Fruit fly (Drosophila melanogaster) whole organism, embryonic: ENCODE measurements around the gene witty.

Experiments
- Awh ChIP-seq: fragments of 200-800 bp; sonication (Bioruptor generic); IDR thresholded peaks from 2 replicates; pipeline ENCODE4, ENCODE4 v1.3.6; 2022; ENCODE audit warnings: missing biosample characterization, missing genetic modification characterization
- CG10147 ChIP-seq: fragments of 200-800 bp; sonication (Bioruptor generic); optimal IDR thresholded peaks from 2 replicates; lab custom pipeline; 2019; ENCODE audit warnings: missing biosample characterization, mild to moderate bottlenecking, missing genetic modification characterization, moderate library complexity
- CG11398 ChIP-seq: fragments of 200-800 bp; sonication (Bioruptor generic); optimal IDR thresholded peaks from 2 replicates; lab custom pipeline; 2016; ENCODE audit warnings: missing biosample characterization, missing genetic modification characterization
- CG11504 ChIP-seq: fragments of 200-800 bp; sonication (Bioruptor generic); optimal IDR thresholded peaks from 3 replicates; lab custom pipeline; 2019; ENCODE audit warnings: missing biosample characterization, mild to moderate bottlenecking, missing genetic modification characterization, moderate library complexity
- CG12155 ChIP-seq: fragments of 200-800 bp; sonication (Bioruptor generic); optimal IDR thresholded peaks from 3 replicates; lab custom pipeline; 2016; ENCODE audit warnings: missing biosample characterization, missing genetic modification characterization
- CG12391 ChIP-seq: fragments of 200-800 bp; sonication (Bioruptor generic); optimal IDR thresholded peaks from 3 replicates; lab custom pipeline; 2018; ENCODE audit warnings: missing biosample characterization, mild to moderate bottlenecking, missing genetic modification characterization, moderate library complexity
- CG12659 ChIP-seq: fragments of 200-800 bp; sonication (Bioruptor generic); optimal IDR thresholded peaks from 3 replicates; lab custom pipeline; 2017; ENCODE audit warnings: mild to moderate bottlenecking, missing biosample characterization, missing genetic modification reagents, missing genetic modification characterization
- CG15011 ChIP-seq: fragments of 200-800 bp; sonication (Bioruptor generic); optimal IDR thresholded peaks from 3 replicates; lab custom pipeline; 2018; ENCODE audit warnings: missing biosample characterization, mild to moderate bottlenecking, missing genetic modification characterization
- CG15514 ChIP-seq: fragments of 200-800 bp; sonication (Bioruptor generic); optimal IDR thresholded peaks from 3 replicates; lab custom pipeline; 2017; ENCODE audit warnings: missing biosample characterization, missing genetic modification characterization, mild to moderate bottlenecking, moderate library complexity, missing genetic modification reagents
- CG18262 ChIP-seq: fragments of 200-800 bp; optimal IDR thresholded peaks from 3 replicates; lab custom pipeline; 2019; ENCODE audit warnings: missing biosample characterization, mild to moderate bottlenecking, missing genetic modification characterization, moderate library complexity
- CG18764 ChIP-seq: fragments of 200-800 bp; sonication (Bioruptor generic); optimal IDR thresholded peaks from 3 replicates; lab custom pipeline; 2016; ENCODE audit warnings: missing biosample characterization, missing genetic modification characterization
- CG2875 ChIP-seq: fragments of 200-800 bp; sonication (Bioruptor generic); optimal IDR thresholded peaks from 2 replicates; lab custom pipeline; 2017; ENCODE audit warnings: missing biosample characterization, mild to moderate bottlenecking, missing genetic modification characterization, missing genetic modification reagents
- CG3407 ChIP-seq: fragments of 200-800 bp; sonication (Bioruptor generic); optimal IDR thresholded peaks from 2 replicates; lab custom pipeline; 2018; ENCODE audit warnings: missing biosample characterization, mild to moderate bottlenecking, missing genetic modification characterization
- CG4424 ChIP-seq: fragments of 200-800 bp; sonication (Bioruptor generic); optimal IDR thresholded peaks from 3 replicates; lab custom pipeline; 2016; ENCODE audit warnings: missing biosample characterization, missing genetic modification characterization
- CG4854 ChIP-seq: fragments of 200-800 bp; sonication (Bioruptor generic); optimal IDR thresholded peaks from 2 replicates; lab custom pipeline; 2016; ENCODE audit warnings: missing biosample characterization, missing genetic modification characterization, inconsistent platforms
- CG5245 ChIP-seq: fragments of 200-800 bp; sonication (Bioruptor generic); optimal IDR thresholded peaks from 3 replicates; lab custom pipeline; 2016; ENCODE audit warnings: missing biosample characterization, missing genetic modification characterization
- CG6689 ChIP-seq: fragments of 200-800 bp; sonication (Bioruptor generic); IDR thresholded peaks from 2 replicates; pipeline ENCODE4 v1.3.6; 2022; ENCODE audit warnings: missing biosample characterization, missing genetic modification characterization
- CG6813 ChIP-seq: fragments of 200-800 bp; sonication (Bioruptor generic); optimal IDR thresholded peaks from 2 replicates; lab custom pipeline; 2017; ENCODE audit warnings: missing biosample characterization, missing genetic modification characterization, mild to moderate bottlenecking, moderate library complexity, missing genetic modification reagents
- CG8388 ChIP-seq: fragments of 200-800 bp; sonication (Bioruptor generic); optimal IDR thresholded peaks from 2 replicates; lab custom pipeline; 2019; ENCODE audit warnings: missing biosample characterization, mild to moderate bottlenecking, missing genetic modification characterization, moderate library complexity
- CG8924 ChIP-seq: fragments of 200-800 bp; optimal IDR thresholded peaks from 3 replicates; lab custom pipeline; 2019; ENCODE audit warnings: missing biosample characterization, mild to moderate bottlenecking, missing genetic modification characterization, moderate library complexity
- CG9727 ChIP-seq: fragments of 200-800 bp; sonication (Bioruptor generic); optimal IDR thresholded peaks from 3 replicates; lab custom pipeline; 2017; ENCODE audit warnings: missing biosample characterization, mild to moderate bottlenecking, missing genetic modification characterization
- D19A ChIP-seq: fragments of 200-800 bp; optimal IDR thresholded peaks from 3 replicates; lab custom pipeline; 2019; ENCODE audit warnings: missing biosample characterization, mild to moderate bottlenecking, missing genetic modification characterization, moderate library complexity
- Doc3 ChIP-seq: fragments of 200-800 bp; sonication (Bioruptor generic); IDR thresholded peaks from 3 replicates; pipeline ENCODE4 v1.3.6; 2022; ENCODE audit warnings: missing biosample characterization, missing genetic modification characterization; ENCODE audit not compliant: partially characterized antibody
- Dp ChIP-seq: fragments of 200-800 bp; sonication (Bioruptor generic); optimal IDR thresholded peaks from 2 replicates; lab custom pipeline; 2018; ENCODE audit warnings: missing biosample characterization, mild to moderate bottlenecking, missing genetic modification characterization, moderate library complexity
- E2f2 ChIP-seq: fragments of 200-800 bp; sonication (Bioruptor generic); IDR thresholded peaks from 2 replicates; pipeline ENCODE4 v1.3.6; 2022; ENCODE audit warnings: missing biosample characterization, missing genetic modification characterization
- Hr3 ChIP-seq: fragments of 200-800 bp; sonication (Bioruptor generic); optimal IDR thresholded peaks from 3 replicates; lab custom pipeline; 2016; ENCODE audit warnings: missing biosample characterization, missing genetic modification characterization
- Max ChIP-seq: fragments of 200-800 bp; sonication (Bioruptor generic); optimal IDR thresholded peaks from 2 replicates; lab custom pipeline; 2016; ENCODE audit warnings: missing biosample characterization, mild to moderate bottlenecking, missing genetic modification characterization
- Meics ChIP-seq: fragments of 200-800 bp; sonication (Bioruptor generic); optimal IDR thresholded peaks from 2 replicates; lab custom pipeline; 2017; ENCODE audit warnings: missing biosample characterization, mild to moderate bottlenecking, missing genetic modification characterization
- Rfx ChIP-seq: fragments of 200-800 bp; sonication (Bioruptor generic); IDR thresholded peaks from 2 replicates; pipeline ENCODE4 v1.3.6; 2022; ENCODE audit warnings: missing biosample characterization, missing genetic modification characterization
- Sox102F ChIP-seq: fragments of 200-800 bp; sonication (Bioruptor generic); optimal IDR thresholded peaks from 2 replicates; lab custom pipeline; 2018; ENCODE audit warnings: missing biosample characterization, mild to moderate bottlenecking, missing genetic modification characterization, moderate library complexity
- Xrp1 ChIP-seq: fragments of 200-800 bp; sonication (Bioruptor generic); IDR thresholded peaks from 2 replicates; pipeline ENCODE4 v1.3.6; 2022; ENCODE audit warnings: missing biosample characterization, missing genetic modification characterization
- YL-1 ChIP-seq: fragments of 200-800 bp; sonication (Bioruptor generic); optimal IDR thresholded peaks from 3 replicates; lab custom pipeline; 2017; ENCODE audit warnings: missing biosample characterization, mild to moderate bottlenecking, missing genetic modification characterization
- ash1 ChIP-seq: fragments of 200-800 bp; sonication (Bioruptor generic); optimal IDR thresholded peaks from 2 replicates; lab custom pipeline; 2018; ENCODE audit warnings: missing biosample characterization, mild to moderate bottlenecking, missing genetic modification characterization
- ci ChIP-seq: fragments of 200-800 bp; sonication (Bioruptor generic); IDR thresholded peaks from 3 replicates; pipeline ENCODE4 v1.3.6; 2022; ENCODE audit warnings: missing biosample characterization, missing genetic modification characterization
- corto ChIP-seq: fragments of 200-800 bp; sonication (Bioruptor generic); optimal IDR thresholded peaks from 2 replicates; lab custom pipeline; 2016; ENCODE audit warnings: missing biosample characterization, mild to moderate bottlenecking, missing genetic modification characterization, moderate library complexity
- dm ChIP-seq: fragments of 200-800 bp; sonication (Bioruptor generic); optimal IDR thresholded peaks from 3 replicates; lab custom pipeline; 2016; ENCODE audit warnings: missing biosample characterization, missing genetic modification characterization
- dmrt99B ChIP-seq: fragments of 200-800 bp; sonication (Bioruptor generic); optimal IDR thresholded peaks from 2 replicates; lab custom pipeline; 2018; ENCODE audit warnings: missing biosample characterization, mild to moderate bottlenecking, missing genetic modification characterization, moderate library complexity
- gcm ChIP-seq: fragments of 200-800 bp; sonication (Bioruptor generic); optimal IDR thresholded peaks from 2 replicates; lab custom pipeline; 2019; ENCODE audit warnings: missing biosample characterization, mild to moderate bottlenecking, missing genetic modification characterization, moderate library complexity
- ind ChIP-seq: fragments of 200-800 bp; sonication (Bioruptor generic); optimal IDR thresholded peaks from 3 replicates; lab custom pipeline; 2016; ENCODE audit warnings: missing biosample characterization, missing genetic modification characterization
- lbe ChIP-seq: fragments of 200-800 bp; sonication (Bioruptor generic); optimal IDR thresholded peaks from 2 replicates; lab custom pipeline; 2016; ENCODE audit warnings: missing biosample characterization, mild to moderate bottlenecking, missing genetic modification characterization
- lmd ChIP-seq: fragments of 200-800 bp; sonication (Bioruptor generic); IDR thresholded peaks from 2 replicates; pipeline ENCODE4 v1.3.6; 2022; ENCODE audit warnings: missing biosample characterization, missing genetic modification characterization
- mirr ChIP-seq: fragments of 200-800 bp; sonication (Bioruptor generic); optimal IDR thresholded peaks from 3 replicates; lab custom pipeline; 2018; ENCODE audit warnings: missing biosample characterization, mild to moderate bottlenecking, missing genetic modification characterization
- nerfin-2 ChIP-seq: fragments of 200-800 bp; sonication (Bioruptor generic); IDR thresholded peaks from 2 replicates; pipeline ENCODE4 v1.3.6; 2022; ENCODE audit warnings: missing biosample characterization, missing genetic modification characterization; ENCODE audit not compliant: partially characterized antibody
- otp ChIP-seq: fragments of 200-800 bp; sonication (Bioruptor generic); IDR thresholded peaks from 3 replicates; pipeline ENCODE4, ENCODE4 v1.3.6; 2022; ENCODE audit warnings: missing biosample characterization, missing genetic modification characterization
- phol ChIP-seq: fragments of 200-800 bp; sonication (Bioruptor generic); optimal IDR thresholded peaks from 3 replicates; lab custom pipeline; 2018; ENCODE audit warnings: missing biosample characterization, mild to moderate bottlenecking, missing genetic modification characterization, moderate library complexity
- sna ChIP-seq: fragments of 200-800 bp; sonication (Bioruptor generic); IDR thresholded peaks from 2 replicates; pipeline ENCODE4 v1.3.6; 2022; ENCODE audit warnings: missing biosample characterization, missing genetic modification characterization; ENCODE audit not compliant: partially characterized antibody
- tap ChIP-seq: fragments of 200-800 bp; optimal IDR thresholded peaks from 3 replicates; lab custom pipeline; 2019; ENCODE audit warnings: missing biosample characterization, mild to moderate bottlenecking, missing genetic modification characterization, moderate library complexity
- trem ChIP-seq: fragments of 200-800 bp; optimal IDR thresholded peaks from 3 replicates; lab custom pipeline; 2019; ENCODE audit warnings: missing biosample characterization, mild to moderate bottlenecking, missing genetic modification characterization, moderate library complexity
- unc-4 ChIP-seq: fragments of 200-800 bp; sonication (Bioruptor generic); IDR thresholded peaks from 2 replicates; pipeline ENCODE4 v1.3.6; 2022; ENCODE audit warnings: missing biosample characterization, missing genetic modification characterization; ENCODE audit not compliant: partially characterized antibody

witty gene

DNA sequence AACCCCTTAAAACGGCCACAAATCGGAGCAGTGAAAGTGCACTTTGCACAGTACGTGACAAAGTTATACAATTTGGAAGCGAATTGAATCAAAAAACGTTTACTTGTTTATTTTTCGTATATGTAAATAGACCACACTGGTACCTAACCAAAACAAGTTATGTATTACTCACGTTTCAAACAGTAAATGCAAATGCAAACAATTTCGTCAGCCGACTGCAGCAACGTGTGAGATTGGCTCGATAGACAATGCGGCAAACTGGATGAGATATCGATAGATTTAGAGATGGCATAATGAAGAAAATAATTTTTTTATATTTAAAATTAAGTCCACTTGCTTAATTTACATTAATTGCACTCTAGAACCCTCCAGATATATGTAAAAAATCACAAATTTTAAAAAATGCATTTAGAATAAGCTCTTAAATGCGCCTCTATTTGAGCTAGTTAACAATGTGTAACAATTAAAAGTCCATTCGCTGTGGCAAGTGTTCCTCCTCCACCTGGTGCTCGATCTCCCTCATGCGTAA is 43.5 kb downstream of the witty start, which contains the start of gene AlaRS (continued):
- TF ChIP-seq Dp (GFP tag; lab: Kevin White, UChicago) (peak; percentile 24), CG2875 (GFP tag; lab: Kevin White, UChicago) (peak; percentile 2), YL-1 (GFP tag; lab: Kevin White, UChicago) (peak; percentile 83), sna (GFP tag; lab: Robert Waterston, UW) (peak; percentile 75), CG8388 (GFP tag; lab: Kevin White, UChicago) (peak; percentile 37), CG10147 (peak; percentile 21), gcm (peak; percentile 27), CG12391 (tag; lab: Kevin White, UChicago) (peak; percentile 67), CG15011 (no peak), Doc3 (GFP tag; lab: Robert Waterston, UW) (peak; percentile 73), CG5245 (GFP tag; lab: Kevin White, UChicago) (no peak), CG11398 (GFP tag; lab: Kevin White, UChicago) (no peak), CG4854 (GFP tag; lab: Kevin White, UChicago) (peak; percentile 15), dm (peak; percentile 43), CG8924 (tag; lab: Kevin White, UChicago) (peak; percentile 28), Awh (no peak), Xrp1 (peak; percentile 60; the same call in 1 of the 2 replicates), dmrt99B (tag; lab: Kevin White, UChicago) (peak; percentile 27), CG11504 (tag; lab: Kevin White, UChicago) (peak; percentile 42), Meics (GFP tag; lab: Kevin White, UChicago) (peak; percentile 28), CG18764 (peak; percentile 7), trem (peak; percentile 53), Max (GFP tag; lab: Kevin White, UChicago) (peak; percentile 36), Rfx (GFP tag; lab: Robert Waterston, UW) (peak; percentile 41; the same call in 1 of the 2 replicates), nerfin-2 (GFP tag; lab: Robert Waterston, UW) (peak; percentile 36; the same call in 1 of the 2 replicates), D19A (tag; lab: Kevin White, UChicago) (peak; percentile 19), CG4424 (GFP tag; lab: Kevin White, UChicago) (peak; percentile 22), mirr (GFP tag; lab: Kevin White, UChicago) (no peak), ind (GFP tag; lab: Kevin White, UChicago) (peak; percentile 25), CG15514 (GFP tag; lab: Kevin White, UChicago) (peak; percentile 84), ash1 (GFP tag; lab: Kevin White, UChicago) (no peak), corto (GFP tag; lab: Kevin White, UChicago) (peak; percentile 50), CG6813 (GFP tag; lab: Kevin White, UChicago) (peak; percentile 3), ci (GFP tag; lab: Robert Waterston, UW) (peak; percentile 40; the same call in 1 of the 3 replicates), phol (tag; lab: Kevin White, UChicago) (peak; percentile 42), tap (tag; lab: Kevin White, UChicago) (peak; percentile 4), Sox102F (peak; percentile 31), lbe (peak; percentile 70), otp (GFP tag; lab: Robert Waterston, UW) (no peak), Hr3 (peak; percentile 24), CG9727 (GFP tag; lab: Kevin White, UChicago) (peak; percentile 8), E2f2 (GFP tag; lab: Robert Waterston, UW) (peak; percentile 53; the same call in 1 of the 2 replicates), unc-4 (GFP tag; lab: Robert Waterston, UW) (peak; percentile 72; the same call in 1 of the 2 replicates), CG18262 (tag; lab: Kevin White, UChicago) (peak; percentile 53), CG12155 (peak; percentile 57), CG6689 (peak; percentile 24; the same call in 1 of the 2 replicates), lmd (0 out of 2 replicates have a peak, but pooled peaks have one; percentile 14), CG3407 (GFP tag; lab: Kevin White, UChicago) (peak; percentile 24), CG12659 (GFP tag; lab: Kevin White, UChicago) (peak; percentile 57)
